Fruit fly (Drosophila melanogaster) whole organism, embryonic: ENCODE measurements around the gene Lmpt.

ENCODE experiments used
- Abd-B ChIP-seq: fragments of 200-800 bp; sonication (Bioruptor generic); optimal IDR thresholded peaks from 2 replicates; lab custom pipeline; 2018; ENCODE audit warnings: missing biosample characterization, mild to moderate bottlenecking, missing genetic modification characterization, moderate library complexity
- CG10209 ChIP-seq: fragments of 200-800 bp; sonication (Bioruptor generic); optimal IDR thresholded peaks from 3 replicates; lab custom pipeline; 2017; ENCODE audit warnings: missing biosample characterization, mild to moderate bottlenecking, missing genetic modification characterization, missing genetic modification reagents
- CG10366 ChIP-seq: fragments of 200-800 bp; sonication (Bioruptor generic); IDR thresholded peaks from 2 replicates; pipeline ENCODE4 v1.3.6; 2022; ENCODE audit warnings: missing biosample characterization, missing genetic modification characterization
- CG10979 ChIP-seq: fragments of 200-800 bp; sonication (Bioruptor generic); optimal IDR thresholded peaks from 2 replicates; lab custom pipeline; 2018; ENCODE audit warnings: missing biosample characterization, mild to moderate bottlenecking, missing genetic modification characterization, moderate library complexity
- CG11398 ChIP-seq: fragments of 200-800 bp; sonication (Bioruptor generic); optimal IDR thresholded peaks from 2 replicates; lab custom pipeline; 2016; ENCODE audit warnings: missing biosample characterization, missing genetic modification characterization
- CG11723 ChIP-seq: fragments of 200-800 bp; sonication (Bioruptor generic); optimal IDR thresholded peaks from 2 replicates; lab custom pipeline; 2017; ENCODE audit warnings: missing biosample characterization, mild to moderate bottlenecking, missing genetic modification characterization
- CG12236 ChIP-seq: fragments of 200-800 bp; sonication (Bioruptor generic); optimal IDR thresholded peaks from 2 replicates; lab custom pipeline; 2016; ENCODE audit warnings: missing biosample characterization, missing genetic modification characterization
- CG1233 ChIP-seq: fragments of 200-800 bp; sonication (Bioruptor generic); optimal IDR thresholded peaks from 4 replicates; lab custom pipeline; 2018; ENCODE audit warnings: missing biosample characterization, mild to moderate bottlenecking, missing genetic modification characterization
- CG13424 ChIP-seq: fragments of 200-800 bp; sonication (Bioruptor generic); optimal IDR thresholded peaks from 2 replicates; lab custom pipeline; 2019; ENCODE audit warnings: missing biosample characterization, mild to moderate bottlenecking, missing genetic modification characterization, moderate library complexity
- CG1529 ChIP-seq: fragments of 200-800 bp; sonication (Bioruptor generic); optimal IDR thresholded peaks from 3 replicates; lab custom pipeline; 2018; ENCODE audit warnings: missing biosample characterization, missing genetic modification characterization
- CG17328 ChIP-seq: fragments of 200-800 bp; sonication (Bioruptor generic); IDR thresholded peaks from 2 replicates; pipeline ENCODE4 v1.3.6; 2022; ENCODE audit warnings: missing biosample characterization, missing genetic modification characterization
- CG17829 ChIP-seq: fragments of 200-800 bp; optimal IDR thresholded peaks from 2 replicates; lab custom pipeline; 2019; ENCODE audit warnings: missing biosample characterization, mild to moderate bottlenecking, missing genetic modification characterization, moderate library complexity
- CG2678 ChIP-seq: fragments of 200-800 bp; sonication (Bioruptor generic); optimal IDR thresholded peaks from 3 replicates; lab custom pipeline; 2019; ENCODE audit warnings: missing biosample characterization, mild to moderate bottlenecking, missing genetic modification characterization, moderate library complexity
- CG3847 ChIP-seq: fragments of 200-800 bp; sonication (Bioruptor generic); IDR thresholded peaks from 2 replicates; pipeline ENCODE4 v1.3.6; 2022; ENCODE audit warnings: missing biosample characterization, missing genetic modification characterization
- CG43689 ChIP-seq: fragments of 200-800 bp; sonication (Bioruptor generic); IDR thresholded peaks from 2 replicates; pipeline ENCODE4 v1.3.6; 2022; ENCODE audit warnings: missing biosample characterization, missing genetic modification characterization
- CG4424 ChIP-seq: fragments of 200-800 bp; sonication (Bioruptor generic); optimal IDR thresholded peaks from 3 replicates; lab custom pipeline; 2016; ENCODE audit warnings: missing biosample characterization, missing genetic modification characterization
- CG4617 ChIP-seq: fragments of 200-800 bp; sonication (Bioruptor generic); optimal IDR thresholded peaks from 3 replicates; lab custom pipeline; 2016; ENCODE audit warnings: missing biosample characterization, missing genetic modification characterization, borderline replicate concordance
- CG5245 ChIP-seq: fragments of 200-800 bp; sonication (Bioruptor generic); optimal IDR thresholded peaks from 3 replicates; lab custom pipeline; 2016; ENCODE audit warnings: missing biosample characterization, missing genetic modification characterization
- CG5953 ChIP-seq: fragments of 200-800 bp; sonication (Bioruptor generic); IDR thresholded peaks from 2 replicates; pipeline ENCODE4 v1.3.6; 2022; ENCODE audit warnings: missing biosample characterization, missing genetic modification characterization
- CG6254 ChIP-seq: fragments of 200-800 bp; sonication (Bioruptor generic); optimal IDR thresholded peaks from 3 replicates; lab custom pipeline; 2017; ENCODE audit warnings: mild to moderate bottlenecking, missing biosample characterization, missing genetic modification reagents, missing genetic modification characterization
- CG8089 ChIP-seq: fragments of 200-800 bp; sonication (Bioruptor generic); optimal IDR thresholded peaks from 3 replicates; lab custom pipeline; 2016; ENCODE audit warnings: missing biosample characterization, missing genetic modification characterization
- CG8478 ChIP-seq: fragments of >200 bp; optimal IDR thresholded peaks from 2 replicates; lab custom pipeline; 2018
- CG8765 ChIP-seq: fragments of 200-800 bp; sonication (Bioruptor generic); IDR thresholded peaks from 2 replicates; pipeline ENCODE4 v1.3.6; 2022; ENCODE audit warnings: missing biosample characterization, missing genetic modification characterization
- CG9609 ChIP-seq: fragments of 200-800 bp; sonication (Bioruptor generic); optimal IDR thresholded peaks from 3 replicates; lab custom pipeline; 2016; ENCODE audit warnings: missing biosample characterization, missing genetic modification characterization
- CkIIα-i1 ChIP-seq: fragments of 200-800 bp; sonication (Bioruptor generic); IDR thresholded peaks from 2 replicates; pipeline ENCODE4 v1.3.6; 2022; ENCODE audit warnings: missing biosample characterization, missing genetic modification characterization
- Deaf1 ChIP-seq: fragments of 200-800 bp; optimal IDR thresholded peaks from 3 replicates; lab custom pipeline; 2019; ENCODE audit warnings: missing biosample characterization, mild to moderate bottlenecking, missing genetic modification characterization, moderate library complexity
- E2f1 ChIP-seq: fragments of 200-800 bp; sonication (Bioruptor generic); IDR thresholded peaks from 2 replicates; pipeline ENCODE4 v1.3.6; 2022; ENCODE audit warnings: missing biosample characterization, missing genetic modification characterization
- HmgZ ChIP-seq: fragments of 200-800 bp; sonication (Bioruptor generic); optimal IDR thresholded peaks from 2 replicates; lab custom pipeline; 2018; ENCODE audit warnings: missing biosample characterization, mild to moderate bottlenecking, missing genetic modification characterization
- Jarid2 ChIP-seq: fragments of 200-800 bp; sonication (Bioruptor generic); optimal IDR thresholded peaks from 3 replicates; lab custom pipeline; 2017; ENCODE audit warnings: mild to moderate bottlenecking, missing biosample characterization, missing genetic modification reagents, missing genetic modification characterization
- Med ChIP-seq: fragments of 200-800 bp; sonication (Bioruptor generic); peaks from one replicate; lab custom pipeline; 2016; ENCODE audit warnings: missing biosample characterization, missing genetic modification characterization, mild to moderate bottlenecking, inconsistent platforms, moderate library complexity
- NFAT ChIP-seq: fragments of 200-800 bp; sonication (Bioruptor generic); IDR thresholded peaks from 2 replicates; pipeline ENCODE4 v1.3.6; 2022; ENCODE audit warnings: missing biosample characterization, missing genetic modification characterization
- Xrp1 ChIP-seq: fragments of 200-800 bp; sonication (Bioruptor generic); IDR thresholded peaks from 2 replicates; pipeline ENCODE4 v1.3.6; 2022; ENCODE audit warnings: missing biosample characterization, missing genetic modification characterization
- ab ChIP-seq: fragments of 200-800 bp; sonication (Bioruptor generic); optimal IDR thresholded peaks from 2 replicates; lab custom pipeline; 2016; ENCODE audit warnings: missing biosample characterization, missing genetic modification characterization
- ara ChIP-seq: fragments of 200-800 bp; sonication (Bioruptor generic); IDR thresholded peaks from 2 replicates; pipeline ENCODE4 v1.3.6; 2022; ENCODE audit warnings: missing biosample characterization, missing genetic modification characterization
- cwo ChIP-seq: fragments of 200-800 bp; sonication (Bioruptor generic); optimal IDR thresholded peaks from 3 replicates; lab custom pipeline; 2017; ENCODE audit warnings: missing biosample characterization, missing genetic modification characterization, mild to moderate bottlenecking, moderate library complexity, missing genetic modification reagents
- dati ChIP-seq: fragments of 200-800 bp; sonication (Bioruptor generic); IDR thresholded peaks from 2 replicates; pipeline ENCODE4 v1.3.6; 2022; ENCODE audit warnings: missing biosample characterization, missing genetic modification characterization
- dm ChIP-seq: fragments of 200-800 bp; sonication (Bioruptor generic); optimal IDR thresholded peaks from 3 replicates; lab custom pipeline; 2016; ENCODE audit warnings: missing biosample characterization, missing genetic modification characterization
- emc ChIP-seq: fragments of 200-800 bp; sonication (Bioruptor generic); optimal IDR thresholded peaks from 2 replicates; lab custom pipeline; 2016; ENCODE audit warnings: missing biosample characterization, missing genetic modification characterization
- ems ChIP-seq: fragments of 200-800 bp; sonication (Bioruptor generic); optimal IDR thresholded peaks from 3 replicates; lab custom pipeline; 2016; ENCODE audit warnings: missing biosample characterization, missing genetic modification characterization
- en ChIP-seq: fragments of 200-800 bp; sonication (Bioruptor generic); optimal IDR thresholded peaks from 2 replicates; lab custom pipeline; 2016; ENCODE audit warnings: missing biosample characterization, missing genetic modification characterization
- eve ChIP-seq, 2 experiments: fragments of >200 bp; optimal IDR thresholded peaks; 2 replicates each; lab custom pipeline; 2017; ENCODE audit warnings: missing biosample characterization in 2 of 2, missing genetic modification characterization in 2 of 2
- fu2 ChIP-seq: fragments of 200-800 bp; sonication (Bioruptor generic); optimal IDR thresholded peaks from 2 replicates; lab custom pipeline; 2016; ENCODE audit warnings: missing biosample characterization, missing genetic modification characterization
- grn ChIP-seq: fragments of 200-800 bp; sonication (Bioruptor generic); optimal IDR thresholded peaks from 3 replicates; lab custom pipeline; 2017; ENCODE audit warnings: missing biosample characterization, missing genetic modification characterization
- gsb-n ChIP-seq: fragments of 200-800 bp; sonication (Bioruptor generic); optimal IDR thresholded peaks from 3 replicates; lab custom pipeline; 2018; ENCODE audit warnings: missing biosample characterization, mild to moderate bottlenecking, missing genetic modification characterization
- hbn ChIP-seq: fragments of 200-800 bp; sonication (Bioruptor generic); IDR thresholded peaks from 2 replicates; pipeline ENCODE4 v1.3.6; 2022; ENCODE audit warnings: missing biosample characterization, missing genetic modification characterization; ENCODE audit not compliant: partially characterized antibody
- lmd ChIP-seq: fragments of 200-800 bp; sonication (Bioruptor generic); IDR thresholded peaks from 2 replicates; pipeline ENCODE4 v1.3.6; 2022; ENCODE audit warnings: missing biosample characterization, missing genetic modification characterization
- lola ChIP-seq, 3 experiments: fragments of >200 bp in 2 of 3; fragments of 200-800 bp in 1 of 3; sonication (Bioruptor generic) in 1 of 3; optimal IDR thresholded peaks; 2 replicates each; lab custom pipeline; 2017 to 2019; ENCODE audit warnings: missing biosample characterization in 3 of 3, missing genetic modification characterization in 3 of 3, mild to moderate bottlenecking in 1 of 3, moderate library complexity in 1 of 3
- pho ChIP-seq: fragments of 200-800 bp; sonication (Bioruptor generic); optimal IDR thresholded peaks from 2 replicates; lab custom pipeline; 2016; ENCODE audit warnings: missing biosample characterization, missing genetic modification characterization
- salm ChIP-seq: fragments of 200-800 bp; sonication (Bioruptor generic); optimal IDR thresholded peaks from 2 replicates; lab custom pipeline; 2018; ENCODE audit warnings: missing biosample characterization, mild to moderate bottlenecking, missing genetic modification characterization
- sens-2 ChIP-seq: fragments of 200-800 bp; sonication (Bioruptor generic); IDR thresholded peaks from 2 replicates; pipeline ENCODE4 v1.3.6; 2022; ENCODE audit warnings: missing biosample characterization, missing genetic modification characterization
- tap ChIP-seq: fragments of 200-800 bp; optimal IDR thresholded peaks from 3 replicates; lab custom pipeline; 2019; ENCODE audit warnings: missing biosample characterization, mild to moderate bottlenecking, missing genetic modification characterization, moderate library complexity
- toy ChIP-seq: fragments of 200-800 bp; sonication (Bioruptor generic); IDR thresholded peaks from 2 replicates; pipeline ENCODE4 v1.3.6; 2022; ENCODE audit warnings: missing biosample characterization, missing genetic modification characterization
- usp ChIP-seq: fragments of >200 bp; optimal IDR thresholded peaks from 2 replicates; lab custom pipeline; 2017; ENCODE audit warnings: missing biosample characterization, missing genetic modification characterization

Lmpt gene

DNA sequence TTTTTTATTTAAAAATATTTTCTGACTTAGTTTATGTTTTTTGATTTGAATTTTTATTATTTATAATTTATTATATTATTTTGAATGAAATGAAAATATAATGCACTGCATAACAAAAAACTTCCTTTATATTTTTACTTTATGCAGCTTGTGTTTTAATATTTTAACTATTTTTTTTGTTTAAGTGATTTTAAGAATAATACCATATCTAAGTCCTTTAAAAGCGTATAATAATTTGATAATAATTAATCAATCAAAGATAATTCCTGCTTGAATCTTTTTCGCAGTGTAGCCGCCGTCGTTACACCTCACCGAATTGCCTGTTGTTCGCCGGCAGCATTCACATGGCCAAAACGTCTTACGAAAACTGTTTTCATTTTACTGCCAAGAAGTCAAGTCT, 39.9 kb upstream of the Lmpt start (continued):
- TF ChIP-seq CG3847 (GFP tag; lab: Robert Waterston, UW) = no peak
- no peak for TF ChIP-seq CG10366
- TF ChIP-seq usp (GFP tag; lab: Kevin White, UChicago) = no peak
- no peak for TF ChIP-seq CG12236 (GFP tag; lab: Kevin White, UChicago)
- TF ChIP-seq HmgZ (tag; lab: Kevin White, UChicago) = no peak
- TF ChIP-seq CG17829 (tag; lab: Kevin White, UChicago) = peak; percentile 19
- TF ChIP-seq grn = no peak
- no peak for TF ChIP-seq CG8765 (GFP tag; lab: Robert Waterston, UW)
- no peak for TF ChIP-seq ab
- no peak for TF ChIP-seq CG11723 (GFP tag; lab: Kevin White, UChicago)
- no peak for TF ChIP-seq Med (GFP tag; lab: Kevin White, UChicago)
- TF ChIP-seq CG2678 (tag; lab: Kevin White, UChicago) = peak; percentile 45
- TF ChIP-seq pho (GFP tag; lab: Kevin White, UChicago) = no peak
- TF ChIP-seq cwo (GFP tag; lab: Kevin White, UChicago) = no peak
- TF ChIP-seq CG17328 (GFP tag; lab: Robert Waterston, UW) = no peak
- no peak for TF ChIP-seq CG5245 (GFP tag; lab: Kevin White, UChicago)
- TF ChIP-seq lmd (GFP tag; lab: Robert Waterston, UW) = no peak
- peak; percentile 56 for TF ChIP-seq CG13424 (tag; lab: Kevin White, UChicago)
- TF ChIP-seq toy (GFP tag; lab: Robert Waterston, UW) = no peak
- TF ChIP-seq gsb-n = no peak
- TF ChIP-seq eve (GFP tag; optimal IDR thresholded peaks at IDR 0.05; lab: Kevin White, UChicago) = no peak
- TF ChIP-seq CG1529 = no peak
- no peak for TF ChIP-seq NFAT (GFP tag; lab: Robert Waterston, UW)
- no peak for TF ChIP-seq E2f1 (GFP tag; lab: Robert Waterston, UW)
- TF ChIP-seq CkIIα-i1 (GFP tag; lab: Robert Waterston, UW) = no peak
- TF ChIP-seq CG6254 (GFP tag; lab: Kevin White, UChicago) = no peak
- TF ChIP-seq ara (GFP tag; lab: Robert Waterston, UW) = no peak
- TF ChIP-seq dati (GFP tag; lab: Robert Waterston, UW) = no peak
- no peak for TF ChIP-seq Deaf1 (tag; lab: Kevin White, UChicago)
- no peak for TF ChIP-seq CG10979
- no peak for TF ChIP-seq CG8478 (lab: Kevin White, UChicago)
- TF ChIP-seq Xrp1 (GFP tag; lab: Robert Waterston, UW) = peak; percentile 32; the same call in 1 of the 2 replicates
- TF ChIP-seq lola (GFP tag; optimal IDR thresholded peaks at IDR 0.05; lab: Kevin White, UChicago) = peak in 1 of 3 experiments; percentile 16
- no peak for TF ChIP-seq CG4617
- TF ChIP-seq Abd-B (GFP tag; lab: Kevin White, UChicago) = no peak
- TF ChIP-seq CG11398 (GFP tag; lab: Kevin White, UChicago) = no peak
- TF ChIP-seq dm (GFP tag; lab: Kevin White, UChicago) = no peak
- no peak for TF ChIP-seq en
- no peak for TF ChIP-seq sens-2 (GFP tag; lab: Robert Waterston, UW)
- no peak for TF ChIP-seq emc (GFP tag; lab: Kevin White, UChicago)
- no peak for TF ChIP-seq CG8089 (GFP tag; lab: Kevin White, UChicago)
- TF ChIP-seq ems (GFP tag; lab: Kevin White, UChicago) = no peak
- TF ChIP-seq CG43689 = no peak
- TF ChIP-seq CG1233 = no peak
- no peak for TF ChIP-seq CG9609 (GFP tag; lab: Kevin White, UChicago)
- TF ChIP-seq fu2 = no peak
- peak; percentile 3 for TF ChIP-seq tap
- no peak for TF ChIP-seq salm
- TF ChIP-seq CG5953 (GFP tag; lab: Robert Waterston, UW) = no peak
- TF ChIP-seq CG4424 = peak; percentile 8
- no peak for TF ChIP-seq CG10209
- TF ChIP-seq Jarid2 (GFP tag; lab: Kevin White, UChicago) = no peak
- TF ChIP-seq hbn (GFP tag; lab: Robert Waterston, UW) = no peak
